Worm (Caenorhabditis elegans): Measurements from ENCODE around the gene F59B1.10.

ce11 chrV:3611654-3612053 is 36.1 kb downstream of the F59B1.10 start, which contains the start of gene T22F3.10:
- TF ChIP-seq W03F9.2 (tag; optimal IDR thresholded peaks at IDR 0.05) (no peak), dao-5 (tag; optimal IDR thresholded peaks at IDR 0.05) (no peak)

Measured in whole organism, L4/young adult.